Worm (Caenorhabditis elegans) whole organism, L4/young adult: Measurements from ENCODE around the gene T26C5.3.
A peak's percentile ranks its signal among the peaks of the same experiment; 100 is the strongest.

Source experiments
- W03F9.2 ChIP-seq: fragments of 150-350 bp; optimal IDR thresholded peaks from 2 replicates; lab custom pipeline; 2014; ENCODE audit warnings: missing biosample characterization, missing genetic modification characterization
- dao-5 ChIP-seq: sonication (generic microtip); optimal IDR thresholded peaks from 2 replicates; lab custom pipeline; 2016; ENCODE audit warnings: missing genotype, missing genetic modification characterization, moderate library complexity, missing compliant biosample characterization
- him-1 ChIP-seq: sonication (generic microtip); optimal IDR thresholded peaks from 2 replicates; lab custom pipeline; 2016; ENCODE audit warnings: missing genotype, missing genetic modification reagents, missing genetic modification characterization, missing compliant biosample characterization

The T26C5.3 gene

ce11 chrII:9236283-9236682, at the start of gene T26C5.3:
Gene T26C5.3 (plus strand): TSS chrII:9236583.
- TF ChIP-seq W03F9.2 (tag; lab: Kevin White, UChicago): no peak
- no peak for TF ChIP-seq dao-5 (tag; lab: Kevin White, UChicago)
- no peak for TF ChIP-seq him-1 (tag; lab: Kevin White, UChicago)

ce11 chrII:9188380-9188779, 48.0 kb upstream of the T26C5.3 start, which contains the start of gene sym-2:
Gene sym-2 (minus strand): TSS chrII:9188480.
- TF ChIP-seq him-1 (tag; lab: Kevin White, UChicago) (no peak), dao-5 (tag; lab: Kevin White, UChicago) (no peak), W03F9.2 (tag; lab: Kevin White, UChicago) (no peak)

ce11 chrII:9189648-9190047, 46.7 kb upstream of the T26C5.3 start:
- TF ChIP-seq W03F9.2 (tag; lab: Kevin White, UChicago) (no peak), dao-5 (tag; lab: Kevin White, UChicago) (no peak)

ce11 chrII:9190513-9191099, 45.8 kb upstream of the T26C5.3 start:
- TF ChIP-seq dao-5 (tag; lab: Kevin White, UChicago) (no peak), him-1 (tag; lab: Kevin White, UChicago) (no peak), W03F9.2 (tag; lab: Kevin White, UChicago) (no peak)

- TF ChIP-seq dao-5 (tag; lab: Kevin White, UChicago): no peak
- TF ChIP-seq him-1 (tag; lab: Kevin White, UChicago): no peak
- TF ChIP-seq W03F9.2 (tag; lab: Kevin White, UChicago): no peak
Measured at ce11 chrII:9194195-9194594, 42.2 kb upstream of the T26C5.3 start, which contains the start of gene twk-4. Gene twk-4 (minus strand): TSS chrII:9194295.

ce11 chrII:9196325-9196724, 40.1 kb upstream of the T26C5.3 start:
- TF ChIP-seq W03F9.2 (tag; lab: Kevin White, UChicago): peak; percentile 44
- TF ChIP-seq dao-5 (tag; lab: Kevin White, UChicago): no peak

- TF ChIP-seq dao-5 (tag; lab: Kevin White, UChicago) (no peak), W03F9.2 (tag; lab: Kevin White, UChicago) (no peak), him-1 (tag; lab: Kevin White, UChicago) (no peak)
Measured at ce11 chrII:9197212-9197611, 39.2 kb upstream of the T26C5.3 start, which contains the start of gene let-23. Gene let-23 (plus strand): TSS chrII:9197512.

- TF ChIP-seq him-1 (tag; lab: Kevin White, UChicago) (no peak), dao-5 (tag; lab: Kevin White, UChicago) (no peak)
Measured at ce11 chrII:9210076-9210475, 26.3 kb upstream of the T26C5.3 start, which contains the start of gene ZK1067.4. Gene ZK1067.4 (plus strand): TSS chrII:9210376.

ce11 chrII:9211684-9212083, 24.7 kb upstream of the T26C5.3 start:
- no peak for TF ChIP-seq W03F9.2 (tag; lab: Kevin White, UChicago)
- no peak for TF ChIP-seq dao-5 (tag; lab: Kevin White, UChicago)
- no peak for TF ChIP-seq him-1 (tag; lab: Kevin White, UChicago)

- TF ChIP-seq him-1 (tag; lab: Kevin White, UChicago) (no peak), W03F9.2 (tag; lab: Kevin White, UChicago) (peak; percentile 46), dao-5 (tag; lab: Kevin White, UChicago) (no peak)
Measured at ce11 chrII:9213055-9213708, 23.2 kb upstream of the T26C5.3 start, which contains the start of gene znfx-1. Gene znfx-1 (plus strand): TSS chrII:9213658.

- TF ChIP-seq W03F9.2 (tag; lab: Kevin White, UChicago): no peak
- no peak for TF ChIP-seq him-1 (tag; lab: Kevin White, UChicago)
- TF ChIP-seq dao-5 (tag; lab: Kevin White, UChicago): no peak
Measured at ce11 chrII:9222969-9223368, 13.4 kb upstream of the T26C5.3 start, which contains the start of gene ZK1067.3. Gene ZK1067.3 (plus strand): TSS chrII:9223269.

ce11 chrII:9227134-9227533, 9.2 kb upstream of the T26C5.3 start, which contains the start of gene abu-14:
Gene abu-14 (minus strand): TSS chrII:9227214.
- no peak for TF ChIP-seq W03F9.2 (tag; lab: Kevin White, UChicago)
- TF ChIP-seq dao-5 (tag; lab: Kevin White, UChicago): no peak
- TF ChIP-seq him-1 (tag; lab: Kevin White, UChicago): no peak

- TF ChIP-seq him-1 (tag; lab: Kevin White, UChicago): no peak
- no peak for TF ChIP-seq W03F9.2 (tag; lab: Kevin White, UChicago)
- TF ChIP-seq dao-5 (tag; lab: Kevin White, UChicago): no peak
Measured at ce11 chrII:9231240-9231639, 5.1 kb upstream of the T26C5.3 start, which contains the start of gene gst-13. Gene gst-13 (plus strand): TSS chrII:9231457.
